Fruit fly (Drosophila melanogaster) whole organism, wandering third instar larva: ENCODE measurements around the gene CG43915.

Source experiments
- Abd-B ChIP-seq: fragments of >200 bp; optimal IDR thresholded peaks from 2 replicates; lab custom pipeline; 2017; ENCODE audit warnings: missing biosample characterization, missing genetic modification characterization
- Hr83 ChIP-seq: fragments of 200-300 bp; sonication (Bioruptor generic); optimal IDR thresholded peaks from 2 replicates; lab custom pipeline; 2016; ENCODE audit warnings: missing biosample characterization, mild to moderate bottlenecking, missing genetic modification characterization, moderate library complexity; ENCODE audit not compliant: poor library complexity, severe bottlenecking
- Vsx2 ChIP-seq: fragments of 200-300, 225-300 bp; sonication (Bioruptor generic); optimal IDR thresholded peaks from 2 replicates; lab custom pipeline; 2018; ENCODE audit warnings: missing biosample characterization, missing genetic modification characterization; ENCODE audit not compliant: partially characterized antibody
- ey ChIP-seq: fragments of 200-800 bp; sonication (Bioruptor generic); optimal IDR thresholded peaks from 2 replicates; lab custom pipeline; 2016; ENCODE audit warnings: missing biosample characterization, missing genetic modification characterization
- fru ChIP-seq: fragments of 200-800 bp; sonication (Bioruptor generic); optimal IDR thresholded peaks from 3 replicates; lab custom pipeline; 2016; ENCODE audit warnings: missing biosample characterization, mild to moderate bottlenecking, missing genetic modification characterization

- TF ChIP-seq fru, result no peak
- TF ChIP-seq ey (GFP tag; lab: Kevin White, UChicago), result no peak
- TF ChIP-seq Abd-B (GFP tag; lab: Kevin White, UChicago), result no peak
- TF ChIP-seq Vsx2 (GFP tag; lab: Kevin White, UChicago), result no peak
- no peak for TF ChIP-seq Hr83 (GFP tag; lab: Kevin White, UChicago)
Observed at dm6 chr3L:3927462-3927861, 45.2 kb upstream of the CG43915 start.
